Fruit fly (Drosophila melanogaster): ENCODE data around the gene CG42353.
A peak's percentile ranks its signal among the peaks of the same experiment; 100 is the strongest.

Gene CG42353

DNA sequence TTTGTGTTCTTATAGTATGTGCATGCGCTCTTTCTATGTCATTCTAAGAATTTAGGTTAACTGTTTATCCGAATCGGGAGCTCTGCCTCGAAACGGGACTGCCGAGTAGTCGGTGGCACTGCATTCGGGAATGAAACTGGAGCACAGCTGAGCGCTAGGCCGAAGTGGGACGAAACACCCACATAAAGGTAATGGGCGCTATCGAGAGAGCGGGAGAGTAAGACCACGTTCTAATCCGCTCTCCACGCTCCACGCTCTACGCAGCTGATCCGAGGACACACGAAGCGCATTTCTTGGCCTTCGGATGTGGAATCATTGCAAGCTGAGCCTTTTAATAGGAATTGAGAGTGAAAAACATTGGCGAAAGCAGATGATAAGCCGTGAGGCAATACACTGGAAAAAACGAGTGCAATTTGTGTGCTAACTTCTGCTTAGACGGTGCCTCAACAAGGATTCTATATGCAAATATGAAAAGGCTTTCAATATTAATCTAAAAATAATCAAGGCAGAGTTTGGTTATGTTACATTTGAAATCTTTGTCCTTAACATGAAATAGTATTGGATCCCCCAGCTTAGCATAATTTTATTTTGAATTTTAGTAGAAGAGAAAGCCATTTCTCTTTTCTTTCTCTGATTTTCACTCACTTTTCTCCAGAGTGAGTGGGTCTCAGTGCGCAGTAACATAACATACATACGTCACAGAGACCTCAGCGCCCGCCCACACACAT, 18.7 kb downstream of the CG42353 start:
- TF ChIP-seq CG31365 (tag; optimal IDR thresholded peaks at IDR 0.05) (no peak), CG17612 (GFP tag; IDR thresholded peaks at IDR 0.05) (no peak), CG4424 (GFP tag; optimal IDR thresholded peaks at IDR 0.05) (peak; percentile 30), Adf1 (GFP tag; IDR thresholded peaks at IDR 0.05) (no peak), sens (GFP tag) (peak; percentile 82), CG14667 (GFP tag; IDR thresholded peaks at IDR 0.05) (no peak), slbo (GFP tag; IDR thresholded peaks at IDR 0.05) (no peak), CG12659 (GFP tag; optimal IDR thresholded peaks at IDR 0.05) (peak; percentile 35), danr (GFP tag; IDR thresholded peaks at IDR 0.05) (no peak), CG17361 (GFP tag; IDR thresholded peaks at IDR 0.05) (no peak; the same call in 2 of the 3 replicates), gsb-n (tag; optimal IDR thresholded peaks at IDR 0.05) (no peak), dmrt11E (tag; optimal IDR thresholded peaks at IDR 0.05) (peak; percentile 12), CG10147 (GFP tag; optimal IDR thresholded peaks at IDR 0.05) (no peak), CG11560 (tag; IDR thresholded peaks at IDR 0.05) (no peak), CG34376 (GFP tag; optimal IDR thresholded peaks at IDR 0.05) (peak; percentile 10), CG13296 (GFP tag; optimal IDR thresholded peaks at IDR 0.05) (peak; percentile 14), zf30C (GFP tag; optimal IDR thresholded peaks at IDR 0.05) (peak; percentile 38), CG3995 (GFP tag; optimal IDR thresholded peaks at IDR 0.05) (no peak), CG3281 (GFP tag; optimal IDR thresholded peaks at IDR 0.05) (peak; percentile 29), CG7357 (GFP tag; IDR thresholded peaks at IDR 0.05) (0 out of 3 replicates have a peak, but pooled peaks have one; percentile 20), pzg (GFP tag; optimal IDR thresholded peaks at IDR 0.05) (no peak), sug (tag; optimal IDR thresholded peaks at IDR 0.05) (no peak), CG4404 (GFP tag; IDR thresholded peaks at IDR 0.05) (0 out of 2 replicates have a peak, but pooled peaks have one; percentile 14), CG11695 (GFP tag; IDR thresholded peaks at IDR 0.05) (peak; percentile 59; the same call in 2 of the 3 replicates), CG10209 (GFP tag; optimal IDR thresholded peaks at IDR 0.05) (peak; percentile 6), shn (GFP tag; optimal IDR thresholded peaks at IDR 0.05) (peak; percentile 7), inv (GFP tag; IDR thresholded peaks at IDR 0.05; ENCODE audit: partially characterized antibody) (no peak), CG18011 (GFP tag; optimal IDR thresholded peaks at IDR 0.05) (no peak), CG6654 (GFP tag; optimal IDR thresholded peaks at IDR 0.05) (no peak), cato (GFP tag; optimal IDR thresholded peaks at IDR 0.05; ENCODE audit: borderline replicate concordance) (no peak), ara (GFP tag; IDR thresholded peaks at IDR 0.05) (no peak), az2 (GFP tag; optimal IDR thresholded peaks at IDR 0.05) (no peak), Xrp1 (GFP tag; IDR thresholded peaks at IDR 0.05) (peak; percentile 28; the same call in 1 of the 2 replicates), HLH3B (GFP tag; IDR thresholded peaks at IDR 0.05) (peak; percentile 38; the same call in 1 of the 2 replicates), CG18619 (GFP tag; optimal IDR thresholded peaks at IDR 0.05) (peak; percentile 31), nerfin-1 (tag; optimal IDR thresholded peaks at IDR 0.05) (no peak), Trl (optimal IDR thresholded peaks at IDR 0.05) (peak; percentile 32 to 62), Trl (GFP tag; optimal IDR thresholded peaks at IDR 0.05) (no peak), CG17385 (GFP tag; optimal IDR thresholded peaks at IDR 0.05) (peak; percentile 28), lab (GFP tag; optimal IDR thresholded peaks at IDR 0.05) (no peak), CG9609 (GFP tag; optimal IDR thresholded peaks at IDR 0.05) (no peak), CG31388 (GFP tag; optimal IDR thresholded peaks at IDR 0.05) (no peak), CG6254 (GFP tag; optimal IDR thresholded peaks at IDR 0.05) (no peak), da (GFP tag; optimal IDR thresholded peaks at IDR 0.05) (no peak), CG10979 (tag; optimal IDR thresholded peaks at IDR 0.05) (peak; percentile 42), Six4 (GFP tag; optimal IDR thresholded peaks at IDR 0.05) (no peak), CG17829 (tag; optimal IDR thresholded peaks at IDR 0.05) (peak; percentile 34), eyg (GFP tag; optimal IDR thresholded peaks at IDR 0.05) (no peak), HmgZ (tag; optimal IDR thresholded peaks at IDR 0.05) (no peak), Meics (GFP tag; optimal IDR thresholded peaks at IDR 0.05) (peak; percentile 42)
